Fruit fly (Drosophila melanogaster): ENCODE measurements around the gene CG11601.

CG11601 gene

dm6 chr2L:250507-251215 is 32.4 kb downstream of the CG11601 start, which contains the start of gene kis (continued):
- TF ChIP-seq Ets65A (GFP tag), result peak; percentile 94
- peak; percentile 23 for TF ChIP-seq bcd (GFP tag; optimal IDR thresholded peaks at IDR 0.05)
- TF ChIP-seq CG7839 (tag; optimal IDR thresholded peaks at IDR 0.05), result peak; percentile 35
- peak in 1 of 2 experiments; percentile 24 for TF ChIP-seq chif (GFP tag; optimal IDR thresholded peaks at IDR 0.05)
- peak; percentile 80 for TF ChIP-seq nerfin-2 (GFP tag; IDR thresholded peaks at IDR 0.05; ENCODE audit: partially characterized antibody)
- no peak for TF ChIP-seq otp (GFP tag; IDR thresholded peaks at IDR 0.05)
- TF ChIP-seq PHDP (tag; optimal IDR thresholded peaks at IDR 0.05), result peak; percentile 56
- no peak for TF ChIP-seq CG15479 (GFP tag; optimal IDR thresholded peaks at IDR 0.05)
- peak; percentile 36 for TF ChIP-seq cwo (GFP tag; optimal IDR thresholded peaks at IDR 0.05)
- TF ChIP-seq Hr51 (GFP tag; optimal IDR thresholded peaks at IDR 0.05), result peak; percentile 33 to 41
- peak; percentile 67 for TF ChIP-seq CG2120 (GFP tag; optimal IDR thresholded peaks at IDR 0.05)
- peak; percentile 66 for TF ChIP-seq lab (GFP tag; optimal IDR thresholded peaks at IDR 0.05)
- peak; percentile 21 for TF ChIP-seq gcm (GFP tag; optimal IDR thresholded peaks at IDR 0.05)
- TF ChIP-seq CG10274 (GFP tag; optimal IDR thresholded peaks at IDR 0.05), result no peak
- TF ChIP-seq ci (GFP tag; IDR thresholded peaks at IDR 0.05), result peak; percentile 34; the same call in 1 of the 3 replicates
- no peak for TF ChIP-seq CG16863 (GFP tag; optimal IDR thresholded peaks at IDR 0.05)
- peak; percentile 45 for TF ChIP-seq CG17359 (tag; optimal IDR thresholded peaks at IDR 0.05)
- TF ChIP-seq br (optimal IDR thresholded peaks at IDR 0.05), result no peak
- peak; percentile 25 for TF ChIP-seq CG18262 (tag; optimal IDR thresholded peaks at IDR 0.05)
- TF ChIP-seq eyg (GFP tag; optimal IDR thresholded peaks at IDR 0.05), result peak; percentile 50
- peak; percentile 37 for TF ChIP-seq CG17829 (tag; optimal IDR thresholded peaks at IDR 0.05)
- TF ChIP-seq CG17568 (GFP tag; optimal IDR thresholded peaks at IDR 0.05), result peak; percentile 13
- no peak for TF ChIP-seq ewg (GFP tag; optimal IDR thresholded peaks at IDR 0.05)
- TF ChIP-seq CG4424 (GFP tag; optimal IDR thresholded peaks at IDR 0.05), result peak; percentile 20
- TF ChIP-seq jigr1 (GFP tag; IDR thresholded peaks at IDR 0.05), result no peak
- TF ChIP-seq CG14965 (GFP tag; optimal IDR thresholded peaks at IDR 0.05; ENCODE audit: borderline replicate concordance), result no peak
- TF ChIP-seq ap (GFP tag; IDR thresholded peaks at IDR 0.05), result no peak
- TF ChIP-seq CG1602 (GFP tag; optimal IDR thresholded peaks at IDR 0.05), result no peak
- peak; percentile 58 for TF ChIP-seq Myb (GFP tag; optimal IDR thresholded peaks at IDR 0.05)
- TF ChIP-seq oc (tag; optimal IDR thresholded peaks at IDR 0.05), result no peak
- TF ChIP-seq CG17912 (GFP tag; optimal IDR thresholded peaks at IDR 0.05), result no peak
- TF ChIP-seq CG32532 (GFP tag; IDR thresholded peaks at IDR 0.05), result peak; percentile 68
- peak; percentile 54 for TF ChIP-seq CTCF (GFP tag; optimal IDR thresholded peaks at IDR 0.05)
- peak; percentile 90 for TF ChIP-seq Dref (GFP tag; IDR thresholded peaks at IDR 0.05)
- TF ChIP-seq CG12769 (tag; optimal IDR thresholded peaks at IDR 0.05), result peak; percentile 70
- no peak for TF ChIP-seq Oaz (GFP tag; IDR thresholded peaks at IDR 0.05)
- TF ChIP-seq zfh2 (GFP tag; optimal IDR thresholded peaks at IDR 0.05), result peak; percentile 31
- TF ChIP-seq Opbp (GFP tag; IDR thresholded peaks at IDR 0.05; ENCODE audit: partially characterized antibody), result peak; percentile 97
- no peak for TF ChIP-seq ssp (GFP tag; IDR thresholded peaks at IDR 0.05)
- peak; percentile 100 for TF ChIP-seq CG9437 (GFP tag; optimal IDR thresholded peaks at IDR 0.05)
- no peak for TF ChIP-seq CG32772 (GFP tag; IDR thresholded peaks at IDR 0.05)
- TF ChIP-seq CG4707 (GFP tag; optimal IDR thresholded peaks at IDR 0.05), result peak; percentile 35
- TF ChIP-seq CG10654 (GFP tag; optimal IDR thresholded peaks at IDR 0.05), result peak; percentile 14
- no peak for TF ChIP-seq tll (GFP tag; optimal IDR thresholded peaks at IDR 0.05)
- TF ChIP-seq Sox102F (GFP tag; optimal IDR thresholded peaks at IDR 0.05), result peak; percentile 10
- TF ChIP-seq Dll (GFP tag; IDR thresholded peaks at IDR 0.05; ENCODE audit: partially characterized antibody), result peak; percentile 97
- TF ChIP-seq Sry-δ (GFP tag; optimal IDR thresholded peaks at IDR 0.05), result peak; percentile 99
- peak; percentile 12 for TF ChIP-seq CG31365 (tag; optimal IDR thresholded peaks at IDR 0.05)
- peak; percentile 43 for TF ChIP-seq gem (tag; optimal IDR thresholded peaks at IDR 0.05)

Data from whole organism, embryonic.